Worm (Caenorhabditis elegans): Measurements from ENCODE around the gene M163.9.

Gene M163.9

DNA sequence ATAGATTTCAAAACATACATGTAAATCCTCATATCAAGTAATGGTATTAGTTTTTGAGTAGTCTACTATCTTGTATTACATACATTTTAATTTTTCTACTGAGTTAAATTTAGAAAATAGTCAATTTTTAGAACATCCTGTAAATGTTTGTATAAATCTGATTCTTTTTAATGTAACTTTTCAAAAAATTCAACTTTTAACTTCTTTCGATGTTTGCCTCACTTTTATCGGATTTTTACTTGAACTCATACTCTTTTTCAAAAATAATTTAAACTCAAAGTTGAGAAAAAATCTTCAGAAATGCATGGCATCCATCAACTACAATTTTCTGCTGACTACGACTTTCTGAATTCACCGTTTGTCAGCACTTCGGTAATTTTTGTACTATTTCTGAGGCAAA lies 4.9 kb upstream of the M163.9 start, which contains the start of gene M163.7 (continued):
- TF ChIP-seq nhr-27 (tag; optimal IDR thresholded peaks at IDR 0.05) (no peak), gei-17 (GFP tag; optimal IDR thresholded peaks at IDR 0.05) (no peak)

DNA sequence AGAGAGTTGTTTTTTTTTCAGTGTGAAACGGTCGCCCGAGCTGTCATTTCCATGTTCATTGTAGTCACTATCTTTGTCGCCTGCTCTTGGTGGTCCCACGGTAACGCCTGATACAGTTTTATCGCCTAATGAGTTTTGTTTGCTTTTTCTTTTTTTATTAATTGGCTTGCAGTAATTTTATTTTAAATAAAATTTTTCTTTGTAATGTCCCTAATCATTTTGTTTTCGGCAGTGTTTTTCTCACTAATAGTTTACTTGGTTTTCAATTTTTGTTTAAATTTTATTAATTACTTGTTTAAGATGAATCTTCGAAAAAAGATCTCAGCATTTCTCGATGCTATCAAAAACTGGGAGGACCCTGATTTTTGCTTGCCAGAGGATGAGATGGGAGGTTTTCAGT lies 3.8 kb upstream of the M163.9 start, which contains the start of gene M163.22:
Gene M163.22, plus strand, starts transcription at position 301 of the 400 bp plus-strand sequence.
- TF ChIP-seq tbx-9 (tag; optimal IDR thresholded peaks at IDR 0.05; ENCODE audit: borderline replicate concordance) (no peak), B0261.1 (tag; optimal IDR thresholded peaks at IDR 0.05) (no peak), attf-5 (GFP tag; optimal IDR thresholded peaks at IDR 0.05) (no peak), lsl-1 (GFP tag; optimal IDR thresholded peaks at IDR 0.05) (no peak), egl-44 (GFP tag; IDR thresholded peaks at IDR 0.05) (no peak), lin-26 (GFP tag; IDR thresholded peaks at IDR 0.05) (no peak), rcor-1 (GFP tag; IDR thresholded peaks at IDR 0.05) (no peak), gei-17 (GFP tag; optimal IDR thresholded peaks at IDR 0.05) (no peak), F49E8.2 (tag; optimal IDR thresholded peaks at IDR 0.05; ENCODE audit: insufficient read depth) (no peak), lin-40 (tag; optimal IDR thresholded peaks at IDR 0.05) (no peak), rec-8 (tag; optimal IDR thresholded peaks at IDR 0.05) (no peak), K12H6.12 (tag; optimal IDR thresholded peaks at IDR 0.05) (no peak), F39B2.1 (GFP tag; IDR thresholded peaks at IDR 0.05) (no peak), F52B5.7 (tag; optimal IDR thresholded peaks at IDR 0.05) (no peak), B0035.1 (tag; optimal IDR thresholded peaks at IDR 0.05) (no peak)

DNA sequence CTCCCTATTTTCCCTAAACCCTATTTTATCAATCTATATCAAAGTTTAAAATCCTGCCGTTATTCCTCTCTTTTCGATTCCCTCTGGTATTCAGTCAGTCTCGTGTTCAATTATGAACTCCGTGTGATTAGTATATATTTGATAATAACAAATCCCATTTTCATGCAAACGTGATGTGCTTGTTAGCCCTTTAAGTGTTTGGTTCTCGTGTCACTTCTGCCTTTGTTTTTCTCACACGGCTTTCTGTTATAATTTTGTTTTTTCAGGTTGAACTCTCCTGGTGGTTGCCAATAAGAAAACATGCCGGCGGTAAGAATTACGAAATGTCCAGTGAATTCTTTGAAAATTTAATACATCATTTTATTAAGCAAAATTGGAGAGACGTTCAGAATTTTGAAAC lies 2.9 kb upstream of the M163.9 start, which contains the start of gene M163.21:
Gene M163.21, plus strand, starts transcription at position 301 of the 400 bp plus-strand sequence.
- no peak for TF ChIP-seq K11D2.4 (GFP tag; IDR thresholded peaks at IDR 0.05)
- no peak for TF ChIP-seq ZK185.1 (tag; optimal IDR thresholded peaks at IDR 0.05; ENCODE audit: poor library complexity, severe bottlenecking)
- no peak for TF ChIP-seq let-526 (GFP tag; IDR thresholded peaks at IDR 0.05)
- no peak for TF ChIP-seq nfyb-1 (GFP tag; IDR thresholded peaks at IDR 0.05)
- TF ChIP-seq hsf-1 (GFP tag; IDR thresholded peaks at IDR 0.05) = no peak
- TF ChIP-seq pha-4 (tag; optimal IDR thresholded peaks at IDR 0.05) = no peak
- TF ChIP-seq aptf-2 (GFP tag; conservative IDR thresholded peaks at IDR 0.05) = no peak
- TF ChIP-seq ceh-40 (GFP tag; IDR thresholded peaks at IDR 0.05) = no peak
- TF ChIP-seq nhr-80 (tag; optimal IDR thresholded peaks at IDR 0.05) = no peak
- TF ChIP-seq nhr-27 (tag; optimal IDR thresholded peaks at IDR 0.05) = no peak
- no peak for TF ChIP-seq B0261.1 (tag; optimal IDR thresholded peaks at IDR 0.05)
- no peak for TF ChIP-seq F33H1.4 (GFP tag; IDR thresholded peaks at IDR 0.05)
- TF ChIP-seq T07F8.4 (tag; optimal IDR thresholded peaks at IDR 0.05) = no peak
- no peak for TF ChIP-seq rpc-1 (optimal IDR thresholded peaks at IDR 0.05)
- TF ChIP-seq rpc-1 (tag; optimal IDR thresholded peaks at IDR 0.05) = no peak
- TF ChIP-seq ceh-100 (GFP tag; IDR thresholded peaks at IDR 0.05) = no peak
- TF ChIP-seq ceh-79 (tag; optimal IDR thresholded peaks at IDR 0.05) = no peak
- TF ChIP-seq ceh-27 (GFP tag; optimal IDR thresholded peaks at IDR 0.05) = no peak
- TF ChIP-seq die-1 (tag; optimal IDR thresholded peaks at IDR 0.05) = no peak

DNA sequence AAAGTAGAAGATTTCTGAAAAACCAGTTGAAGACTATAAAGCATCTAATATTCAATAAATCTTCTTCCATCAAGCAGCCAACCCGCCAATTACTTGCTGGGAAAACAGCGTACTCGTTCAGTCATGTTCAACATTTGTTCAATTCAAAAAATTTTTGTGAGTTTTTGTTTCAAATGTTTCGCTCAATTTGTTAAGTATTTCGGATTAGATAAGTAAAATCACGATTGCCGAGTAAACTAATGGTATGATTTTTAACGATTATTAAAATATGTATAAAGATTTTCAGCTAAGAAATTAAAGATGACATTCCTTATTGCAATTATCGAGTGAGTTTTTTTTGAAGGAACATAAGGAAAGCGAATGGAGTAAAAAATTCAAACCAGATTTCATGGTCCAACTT lies 1.3 kb downstream of the M163.9 start, which contains the start of gene M163.10:
Gene M163.10, plus strand, starts transcription at position 301 of the 400 bp plus-strand sequence.
- TF ChIP-seq hsf-1 (GFP tag; IDR thresholded peaks at IDR 0.05) (no peak), hmg-1.2 (GFP tag; IDR thresholded peaks at IDR 0.05) (no peak), aptf-2 (GFP tag; conservative IDR thresholded peaks at IDR 0.05) (no peak), F22D6.2 (tag; optimal IDR thresholded peaks at IDR 0.05) (no peak), madf-10 (tag; optimal IDR thresholded peaks at IDR 0.05) (no peak), fkh-3 (tag; optimal IDR thresholded peaks at IDR 0.05) (no peak), Y95B8A.8 (GFP tag; IDR thresholded peaks at IDR 0.05) (no peak), pha-4 (tag; optimal IDR thresholded peaks at IDR 0.05) (no peak), nfya-2 (GFP tag; IDR thresholded peaks at IDR 0.05) (no peak), mxl-1 (tag; optimal IDR thresholded peaks at IDR 0.05) (no peak), snpc-1.1 (tag; optimal IDR thresholded peaks at IDR 0.05; ENCODE audit: insufficient read depth) (no peak)

All from whole organism, young adult.